Fruit fly (Drosophila melanogaster) whole organism, pupa: ENCODE results near the gene mus312.

ENCODE experiments used
- CG10348 ChIP-seq: fragments of 200-800 bp; sonication (Bioruptor generic); IDR thresholded peaks from 2 replicates; pipeline ENCODE4 v1.3.6; 2022; ENCODE audit warnings: missing biosample characterization, missing genetic modification characterization
- CG13204 ChIP-seq: fragments of 200-800 bp; sonication (Bioruptor generic); optimal IDR thresholded peaks from 2 replicates; lab custom pipeline; 2018; ENCODE audit warnings: missing biosample characterization, mild to moderate bottlenecking, missing genetic modification characterization, moderate library complexity
- CG15710 ChIP-seq: fragments of 200-800 bp; sonication (Bioruptor generic); optimal IDR thresholded peaks from 2 replicates; lab custom pipeline; 2018; ENCODE audit warnings: missing biosample characterization, mild to moderate bottlenecking, missing genetic modification characterization, moderate library complexity
- Ets98B ChIP-seq: fragments of 200-800 bp; sonication (Bioruptor generic); IDR thresholded peaks from 2 replicates; pipeline ENCODE4 v1.3.6; 2022; ENCODE audit warnings: missing biosample characterization, missing genetic modification characterization
- gl ChIP-seq: fragments of 200-800 bp; sonication (Bioruptor generic); optimal IDR thresholded peaks from 2 replicates; lab custom pipeline; 2018; ENCODE audit warnings: missing biosample characterization, mild to moderate bottlenecking, missing genetic modification characterization

dm6 chr3L:7314133-7314532, 14.8 kb upstream of the mus312 start:
- TF ChIP-seq CG10348 (GFP tag; lab: Robert Waterston, UW) (no peak), CG15710 (no peak), Ets98B (GFP tag; lab: Robert Waterston, UW) (no peak), CG13204 (GFP tag; lab: Kevin White, UChicago) (no peak), gl (tag; lab: Kevin White, UChicago) (no peak)
